Worm (Caenorhabditis elegans) whole organism, L3 larva: ENCODE data around the gene Y51B9A.8.

Experiments
- R02D3.7 ChIP-seq: fragments of 150-350 bp; optimal IDR thresholded peaks from 2 replicates; lab custom pipeline; 2014; ENCODE audit warnings: missing biosample characterization, missing genetic modification characterization
- ama-1 ChIP-seq: fragments of 150-350 bp; optimal IDR thresholded peaks from 2 replicates; lab custom pipeline; 2018
- ceh-16 ChIP-seq: sonication (generic microtip); optimal IDR thresholded peaks from 2 replicates; lab custom pipeline; 2017; ENCODE audit warnings: missing biosample characterization, missing genetic modification characterization
- ceh-28 ChIP-seq: fragments of 150-350 bp; optimal IDR thresholded peaks from 2 replicates; lab custom pipeline; 2014; ENCODE audit warnings: missing biosample characterization, missing genetic modification reagents, missing genetic modification characterization
- ceh-82 ChIP-seq: fragments of 150-350 bp; optimal IDR thresholded peaks from 2 replicates; lab custom pipeline; 2014; ENCODE audit warnings: missing biosample characterization, missing genetic modification characterization
- ceh-9 ChIP-seq: sonication (generic microtip); optimal IDR thresholded peaks from 2 replicates; lab custom pipeline; 2018; ENCODE audit warnings: missing biosample characterization, missing genetic modification characterization
- egl-5 ChIP-seq: fragments of 150-350 bp; optimal IDR thresholded peaks from 2 replicates; lab custom pipeline; 2017; ENCODE audit warnings: missing biosample characterization, missing genetic modification reagents, missing genetic modification characterization, inconsistent platforms
- elt-2 ChIP-seq: sonication (generic microtip); optimal IDR thresholded peaks from 2 replicates; lab custom pipeline; 2016; ENCODE audit warnings: missing genetic modification reagents, mild to moderate bottlenecking, missing genetic modification characterization, missing compliant biosample characterization
- elt-3 ChIP-seq, 3 experiments: fragments of 150-350 bp in 1 of 3; sonication (generic microtip) in 2 of 3; optimal IDR thresholded peaks; 2 replicates in 2 of 3; 4 replicates in 1 of 3; lab custom pipeline; 2014 to 2017; ENCODE audit warnings: missing biosample characterization in 3 of 3, missing genetic modification characterization in 3 of 3
- eor-1 ChIP-seq, 2 experiments: fragments of 150-350 bp; optimal IDR thresholded peaks; 2 replicates each; lab custom pipeline; 2014 to 2018; ENCODE audit warnings: missing biosample characterization in 2 of 2, missing genetic modification characterization in 2 of 2
- hmg-11 ChIP-seq: sonication (generic microtip); optimal IDR thresholded peaks from 2 replicates; lab custom pipeline; 2016; ENCODE audit warnings: missing genetic modification characterization, missing compliant biosample characterization
- lin-15B ChIP-seq: fragments of 150-350 bp; optimal IDR thresholded peaks from 2 replicates; lab custom pipeline; 2014; ENCODE audit warnings: missing biosample characterization, missing genetic modification characterization
- lin-39 ChIP-seq: fragments of 150-350 bp; optimal IDR thresholded peaks from 2 replicates; lab custom pipeline; 2018; ENCODE audit warnings: missing biosample characterization, missing genetic modification reagents, missing genetic modification characterization
- lsy-12 ChIP-seq: sonication (generic microtip); optimal IDR thresholded peaks from 2 replicates; lab custom pipeline; 2016; ENCODE audit warnings: mild to moderate bottlenecking, missing genetic modification characterization, missing compliant biosample characterization
- mdl-1 ChIP-seq: fragments of 150-350 bp; optimal IDR thresholded peaks from 2 replicates; lab custom pipeline; 2014; ENCODE audit warnings: missing biosample characterization, missing genetic modification characterization
- nfya-1 ChIP-seq: sonication (generic microtip); optimal IDR thresholded peaks from 2 replicates; lab custom pipeline; 2017; ENCODE audit warnings: missing genetic modification characterization, mild to moderate bottlenecking, missing compliant biosample characterization, antibody characterized with exemption, moderate library complexity; ENCODE audit not compliant: insufficient read depth
- nhr-237 ChIP-seq: fragments of 150-350 bp; optimal IDR thresholded peaks from 2 replicates; lab custom pipeline; 2014; ENCODE audit warnings: missing biosample characterization, missing genetic modification characterization
- nhr-28 ChIP-seq: fragments of 150-350 bp; optimal IDR thresholded peaks from 2 replicates; lab custom pipeline; 2014; ENCODE audit warnings: missing biosample characterization, missing genetic modification characterization
- nhr-43 ChIP-seq: sonication (generic microtip); optimal IDR thresholded peaks from 2 replicates; lab custom pipeline; 2016; ENCODE audit warnings: mild to moderate bottlenecking, missing genetic modification characterization, missing compliant biosample characterization; ENCODE audit not compliant: poor library complexity, severe bottlenecking
- nhr-67 ChIP-seq: fragments of 150-350 bp; optimal IDR thresholded peaks from 2 replicates; lab custom pipeline; 2014; ENCODE audit warnings: missing biosample characterization, missing genetic modification characterization
- nhr-76 ChIP-seq: fragments of 150-350 bp; sonication (generic microtip); optimal IDR thresholded peaks from 5 replicates; lab custom pipeline; 2014; ENCODE audit warnings: missing biosample characterization, missing genetic modification characterization
- nhr-77 ChIP-seq: fragments of 150-350 bp; optimal IDR thresholded peaks from 2 replicates; lab custom pipeline; 2014; ENCODE audit warnings: missing biosample characterization, missing genetic modification characterization
- pha-4 ChIP-seq: fragments of 150-350 bp; optimal IDR thresholded peaks from 2 replicates; lab custom pipeline; 2014; ENCODE audit warnings: missing biosample characterization, missing genetic modification reagents, missing genetic modification characterization
- sea-2 ChIP-seq: fragments of 150-350 bp; sonication (generic microtip); optimal IDR thresholded peaks from 4 replicates; lab custom pipeline; 2014; ENCODE audit warnings: missing biosample characterization, missing genetic modification reagents, missing genetic modification characterization
- snpc-4 ChIP-seq: fragments of 150-350 bp; optimal IDR thresholded peaks from 2 replicates; lab custom pipeline; 2014; ENCODE audit warnings: missing biosample characterization, missing genetic modification characterization
- tbx-2 ChIP-seq: sonication (generic microtip); optimal IDR thresholded peaks from 2 replicates; lab custom pipeline; 2016; ENCODE audit warnings: mild to moderate bottlenecking, missing genetic modification characterization, missing compliant biosample characterization
- unc-39 ChIP-seq: sonication (generic microtip); optimal IDR thresholded peaks from 4 replicates; lab custom pipeline; 2017; ENCODE audit warnings: missing biosample characterization, missing genetic modification characterization
- unc-62 ChIP-seq: fragments of 150-350 bp; sonication (generic microtip); optimal IDR thresholded peaks from 4 replicates; lab custom pipeline; 2014; ENCODE audit warnings: missing biosample characterization, missing genetic modification reagents, missing genetic modification characterization
- ztf-4 ChIP-seq: fragments of 150-350 bp; optimal IDR thresholded peaks from 2 replicates; lab custom pipeline; 2014; ENCODE audit warnings: missing biosample characterization, missing genetic modification characterization

Gene Y51B9A.8

DNA sequence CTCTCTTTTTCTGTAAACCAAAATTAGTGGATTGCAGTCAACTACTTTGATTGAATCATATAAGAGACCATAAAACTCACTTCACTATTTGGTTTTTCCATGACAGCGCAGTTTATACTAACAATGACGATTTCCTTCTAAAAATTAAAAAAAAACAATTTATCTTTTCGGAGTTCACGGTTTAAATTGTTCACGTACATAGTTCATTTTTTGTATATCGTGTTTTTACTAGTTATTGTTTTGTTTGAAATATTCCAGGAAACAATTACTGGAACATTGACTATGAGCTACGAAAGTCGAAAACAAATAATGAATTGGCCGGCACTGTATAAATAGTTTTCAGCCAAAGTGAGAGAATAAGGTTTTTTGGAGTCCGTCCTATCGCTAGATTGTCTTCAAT is 5.9 kb upstream of the Y51B9A.8 start, which contains the start of gene lido-17:
Gene lido-17, minus strand, starts transcription at position 101 of the 400 bp plus-strand sequence.
- TF ChIP-seq R02D3.7 (tag; lab: Kevin White, UChicago) = no peak
- no peak for TF ChIP-seq nhr-76 (tag; lab: Kevin White, UChicago)
- TF ChIP-seq nhr-77 (tag; lab: Kevin White, UChicago) = no peak
- no peak for TF ChIP-seq snpc-4
- TF ChIP-seq unc-62 (GFP tag; lab: Kevin White, UChicago) = no peak
- TF ChIP-seq pha-4 (tag; lab: Kevin White, UChicago) = no peak
- TF ChIP-seq lin-15B (tag; lab: Kevin White, UChicago) = no peak
- no peak for TF ChIP-seq lin-39 (tag; lab: Kevin White, UChicago)
- no peak for TF ChIP-seq elt-3 (tag; optimal IDR thresholded peaks at IDR 0.05; lab: Kevin White, UChicago)
- no peak for TF ChIP-seq ceh-28
- TF ChIP-seq nfya-1 (tag; lab: Kevin White, UChicago) = no peak
- no peak for TF ChIP-seq nhr-67 (tag; lab: Kevin White, UChicago)
- TF ChIP-seq ceh-16 = no peak
- TF ChIP-seq sea-2 (GFP tag; lab: Kevin White, UChicago) = no peak
- TF ChIP-seq hmg-11 (tag; lab: Kevin White, UChicago) = no peak
- TF ChIP-seq elt-2 = no peak
- no peak for TF ChIP-seq egl-5 (tag; lab: Kevin White, UChicago)
- TF ChIP-seq nhr-237 (tag; lab: Kevin White, UChicago) = no peak
- no peak for TF ChIP-seq ama-1

DNA sequence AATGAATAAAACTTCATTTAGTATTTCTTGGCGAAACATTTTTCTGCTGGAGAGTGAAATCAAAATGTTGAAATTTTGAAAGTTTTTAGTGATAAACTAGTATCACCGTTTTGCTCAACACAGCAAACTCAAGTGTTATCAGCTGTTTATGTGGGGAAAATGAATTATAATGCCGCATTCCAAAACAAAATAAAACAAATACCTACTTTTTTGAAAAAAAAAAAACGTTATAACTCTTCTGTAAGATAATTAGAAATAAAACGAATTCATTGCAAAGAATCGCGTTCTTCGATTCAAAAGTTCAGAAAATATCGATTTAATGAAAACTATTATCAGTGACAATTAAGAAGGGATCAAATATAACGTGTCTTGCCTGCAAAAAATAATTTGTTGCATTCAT is 1.2 kb upstream of the Y51B9A.8 start, which contains the start of gene Y51B9A.9:
Gene Y51B9A.9, minus strand, starts transcription at position 101 of the 400 bp plus-strand sequence.
- no peak for TF ChIP-seq eor-1 (tag; optimal IDR thresholded peaks at IDR 0.05; lab: Kevin White, UChicago)
- no peak for TF ChIP-seq sea-2 (GFP tag; lab: Kevin White, UChicago)
- TF ChIP-seq tbx-2 (tag; lab: Kevin White, UChicago) = no peak
- TF ChIP-seq ztf-4 (tag; lab: Kevin White, UChicago) = no peak
- no peak for TF ChIP-seq lin-39 (tag; lab: Kevin White, UChicago)
- TF ChIP-seq unc-62 (GFP tag; lab: Kevin White, UChicago) = no peak
- peak; percentile 22 for TF ChIP-seq elt-2

DNA sequence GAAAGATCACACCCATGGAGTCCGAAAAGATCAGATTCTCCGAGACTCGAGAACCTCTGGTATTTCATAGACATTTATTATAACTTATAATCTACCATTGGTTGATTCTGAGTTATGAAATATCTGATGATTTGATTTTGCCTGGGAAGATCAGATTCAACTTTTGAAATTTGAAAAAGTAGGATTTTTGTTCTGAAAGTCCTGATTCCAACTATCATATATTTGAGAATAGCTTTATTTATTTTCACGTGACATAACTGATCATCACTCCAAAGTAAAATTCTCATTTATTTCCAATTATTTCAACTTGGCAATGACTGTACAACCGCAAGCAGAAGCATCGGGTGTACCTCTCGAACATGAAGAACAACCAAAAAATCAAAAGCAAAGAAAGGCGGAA is 1.1 kb downstream of the Y51B9A.8 start, which contains the start of gene Y51B9A.7:
Gene Y51B9A.7, plus strand, starts transcription at position 301 of the 400 bp plus-strand sequence.
- TF ChIP-seq tbx-2 (tag; lab: Kevin White, UChicago) = no peak
- no peak for TF ChIP-seq elt-2
- no peak for TF ChIP-seq R02D3.7 (tag; lab: Kevin White, UChicago)
- TF ChIP-seq nhr-28 = no peak
- TF ChIP-seq nhr-43 (tag; lab: Kevin White, UChicago) = no peak
- TF ChIP-seq ceh-9 (tag; lab: Kevin White, UChicago) = no peak
- no peak for TF ChIP-seq lin-15B (tag; lab: Kevin White, UChicago)
- TF ChIP-seq ceh-16 = no peak
- TF ChIP-seq ceh-82 (tag; lab: Kevin White, UChicago) = no peak
- TF ChIP-seq pha-4 (tag; lab: Kevin White, UChicago) = no peak

DNA sequence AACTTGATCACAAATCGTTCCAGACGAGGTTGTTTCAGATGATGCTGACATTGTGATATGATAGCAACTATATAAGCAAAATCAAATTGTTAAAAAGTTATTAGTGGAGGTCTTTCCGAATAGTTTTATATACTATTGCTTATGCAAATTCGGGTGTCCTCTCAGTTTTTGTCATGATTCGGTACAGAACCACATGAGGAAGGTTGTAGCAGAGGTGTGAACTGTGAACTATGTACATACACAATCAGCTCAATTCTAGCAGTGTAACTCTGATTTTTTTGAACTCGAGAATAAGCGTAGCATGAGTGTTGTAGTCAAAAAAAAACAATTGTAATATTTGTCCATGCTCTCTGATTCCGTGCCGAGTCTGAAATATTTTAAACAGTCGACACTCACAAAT is 4.4 kb downstream of the Y51B9A.8 start, which contains the start of gene Y51B9A.6:
Gene Y51B9A.6, minus strand, starts transcription at position 101 of the 400 bp plus-strand sequence.
- TF ChIP-seq elt-3 (tag; optimal IDR thresholded peaks at IDR 0.05; lab: Kevin White, UChicago) = no peak

DNA sequence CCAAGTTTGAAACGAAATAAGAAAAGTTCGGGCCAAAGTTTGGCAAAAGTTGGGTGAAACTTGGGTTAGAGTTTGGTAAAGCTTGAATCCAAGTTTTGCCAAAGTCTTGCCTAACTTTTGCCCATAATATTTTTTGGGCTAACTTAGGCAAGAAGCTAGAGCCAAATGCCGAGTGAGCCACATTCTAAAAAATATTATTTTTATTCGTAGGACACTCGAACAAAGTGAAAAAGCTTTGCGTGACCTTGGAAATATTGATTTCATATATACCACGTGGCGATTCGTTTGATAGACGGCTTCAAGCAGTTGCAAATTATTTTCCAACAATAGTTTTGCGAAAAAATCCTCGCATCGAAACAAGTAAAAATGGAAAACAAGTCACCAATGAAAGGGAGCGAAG is 5.2 kb downstream of the Y51B9A.8 start, which contains the start of gene Y51B9A.5:
Gene Y51B9A.5, plus strand, starts transcription at position 301 of the 400 bp plus-strand sequence.
- TF ChIP-seq lsy-12 (tag; lab: Kevin White, UChicago) = no peak
- no peak for TF ChIP-seq ceh-16
- TF ChIP-seq ceh-9 (tag; lab: Kevin White, UChicago) = no peak

DNA sequence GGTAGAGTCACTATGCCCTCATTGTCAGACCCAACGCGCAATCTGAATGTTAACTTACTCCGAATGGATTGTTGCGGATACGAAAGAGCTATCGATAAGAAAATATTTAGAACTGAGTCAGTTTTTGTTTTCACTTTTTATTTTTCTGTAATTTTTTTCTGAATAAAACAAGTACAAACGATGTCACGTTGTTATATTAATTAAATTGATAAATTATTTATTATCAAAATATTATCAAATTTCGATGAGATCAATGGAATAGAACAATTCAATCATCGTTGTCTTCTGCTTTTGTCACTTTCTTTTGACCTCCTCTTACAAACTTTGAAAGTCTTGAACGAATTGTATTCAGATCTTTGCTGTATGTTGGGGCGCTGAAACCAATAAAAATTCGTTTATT is 8.4 kb downstream of the Y51B9A.8 start, which contains the start of gene mpz-6:
Gene mpz-6, minus strand, starts transcription at position 101 of the 400 bp plus-strand sequence.
- TF ChIP-seq mdl-1 (tag; lab: Kevin White, UChicago) (no peak), unc-39 (tag; lab: Kevin White, UChicago) (no peak)
